Worm (Caenorhabditis elegans) whole organism, L4/young adult: ENCODE data around the gene fbxb-25.

Experiments
- dao-5 ChIP-seq: sonication (generic microtip); optimal IDR thresholded peaks from 2 replicates; lab custom pipeline; 2016; ENCODE audit warnings: missing genotype, missing genetic modification characterization, moderate library complexity, missing compliant biosample characterization
- him-1 ChIP-seq: sonication (generic microtip); optimal IDR thresholded peaks from 2 replicates; lab custom pipeline; 2016; ENCODE audit warnings: missing genotype, missing genetic modification reagents, missing genetic modification characterization, missing compliant biosample characterization

ce11 chrII:1668913-1669312 lies 14.9 kb upstream of the fbxb-25 start, which contains the start of gene srw-97:
- no peak for TF ChIP-seq dao-5 (tag; lab: Kevin White, UChicago)
- no peak for TF ChIP-seq him-1 (tag; lab: Kevin White, UChicago)
